Worm (Caenorhabditis elegans) whole organism, L1 larva: ENCODE data around the gene Y43F8B.11.

Experiments used
- aly-2 ChIP-seq: fragments of 150-350 bp; optimal IDR thresholded peaks from 2 replicates; lab custom pipeline; 2014; ENCODE audit warnings: missing biosample characterization, missing genetic modification characterization
- egl-27 ChIP-seq, 2 experiments: fragments of 150-350 bp in 1 of 2; sonication (generic microtip); optimal IDR thresholded peaks; 3 replicates each; lab custom pipeline; 2017 to 2018; ENCODE audit warnings: missing biosample characterization in 2 of 2, missing genetic modification characterization in 2 of 2, missing genetic modification reagents in 2 of 2
- jun-1 ChIP-seq: fragments of 150-350 bp; optimal IDR thresholded peaks from 2 replicates; lab custom pipeline; 2014; ENCODE audit warnings: missing biosample characterization, missing genetic modification reagents, missing genetic modification characterization
- lsy-2 ChIP-seq, 2 experiments: fragments of 150-350 bp; optimal IDR thresholded peaks; 2 replicates each; lab custom pipeline; 2014; ENCODE audit warnings: missing biosample characterization in 2 of 2, missing genetic modification characterization in 2 of 2
- pax-3 ChIP-seq: fragments of 200-800 bp; sonication (Bioruptor generic); optimal IDR thresholded peaks from 2 replicates; lab custom pipeline; 2018; ENCODE audit warnings: mild to moderate bottlenecking, missing genetic modification characterization, moderate library complexity, missing compliant biosample characterization
- snpc-4 ChIP-seq: fragments of 150-350 bp; optimal IDR thresholded peaks from 2 replicates; lab custom pipeline; 2014; ENCODE audit warnings: missing biosample characterization, missing genetic modification characterization
- sup-37 ChIP-seq: fragments of 200-800 bp; sonication (Bioruptor generic); optimal IDR thresholded peaks from 2 replicates; lab custom pipeline; 2018; ENCODE audit warnings: mild to moderate bottlenecking, missing genetic modification characterization, missing compliant biosample characterization
- unc-30 ChIP-seq: sonication (generic microtip); optimal IDR thresholded peaks from 2 replicates; lab custom pipeline; 2017; ENCODE audit warnings: missing biosample characterization, missing genetic modification characterization
- ztf-11 ChIP-seq, 2 experiments: sonication (generic microtip); optimal IDR thresholded peaks; 2 replicates each; lab custom pipeline; 2016 to 2017; ENCODE audit warnings: missing genetic modification characterization in 2 of 2, missing biosample characterization in 1 of 2, missing compliant biosample characterization in 1 of 2

- TF ChIP-seq egl-27 (tag; optimal IDR thresholded peaks at IDR 0.05; lab: Kevin White, UChicago) (no peak), lsy-2 (tag; optimal IDR thresholded peaks at IDR 0.05; lab: Kevin White, UChicago) (no peak), jun-1 (tag; lab: Kevin White, UChicago) (no peak), snpc-4 (tag; lab: Kevin White, UChicago) (no peak), ztf-11 (tag; optimal IDR thresholded peaks at IDR 0.05; lab: Kevin White, UChicago) (no peak), aly-2 (tag; lab: Kevin White, UChicago) (no peak), sup-37 (GFP tag; lab: Kevin White, UChicago) (no peak), unc-30 (tag; lab: Kevin White, UChicago) (no peak), pax-3 (tag; lab: Kevin White, UChicago) (no peak)
These were observed 2.9 kb upstream of the Y43F8B.11 start, which contains the start of gene Y43F8B.23 for ce11 chrV:19467574-19467973.
